Worm (Caenorhabditis elegans) whole organism, midembryonic: ENCODE results near the gene amx-1.

Experiments used
- T22C8.4 ChIP-seq: fragments of 200-800 bp; sonication (Bioruptor generic); IDR thresholded peaks from 2 replicates; pipeline ENCODE4 v1.3.6; 2022; ENCODE audit warnings: missing genetic modification characterization, missing compliant biosample characterization
- cog-1 ChIP-seq: sonication (generic microtip); optimal IDR thresholded peaks from 2 replicates; lab custom pipeline; 2016; ENCODE audit warnings: missing genetic modification characterization, missing compliant biosample characterization
- flt-1 ChIP-seq: fragments of 200-800 bp; sonication (Bioruptor generic); IDR thresholded peaks from 2 replicates; pipeline ENCODE4 v1.3.6; 2022; ENCODE audit warnings: missing genetic modification characterization, missing compliant biosample characterization
- klf-2 ChIP-seq: fragments of 200-800 bp; sonication (Bioruptor generic); conservative IDR thresholded peaks from 2 replicates; pipeline ENCODE4 v1.3.6; 2022; ENCODE audit warnings: missing genetic modification reagents, missing genetic modification characterization, missing compliant biosample characterization
- med-1 ChIP-seq: sonication (generic microtip); optimal IDR thresholded peaks from 2 replicates; lab custom pipeline; 2017; ENCODE audit warnings: missing genetic modification characterization, mild to moderate bottlenecking, missing compliant biosample characterization, antibody characterized with exemption, missing genetic modification reagents; ENCODE audit not compliant: insufficient read depth
- tab-1 ChIP-seq: fragments of 200-800 bp; sonication (Bioruptor generic); IDR thresholded peaks from 2 replicates; pipeline ENCODE4 v1.3.6; 2022; ENCODE audit warnings: missing genetic modification characterization, missing compliant biosample characterization
- ztf-29 ChIP-seq: fragments of 200-800 bp; sonication (Bioruptor generic); IDR thresholded peaks from 2 replicates; pipeline ENCODE4 v1.3.6; 2022; ENCODE audit warnings: missing genetic modification reagents, missing genetic modification characterization, missing compliant biosample characterization

DNA sequence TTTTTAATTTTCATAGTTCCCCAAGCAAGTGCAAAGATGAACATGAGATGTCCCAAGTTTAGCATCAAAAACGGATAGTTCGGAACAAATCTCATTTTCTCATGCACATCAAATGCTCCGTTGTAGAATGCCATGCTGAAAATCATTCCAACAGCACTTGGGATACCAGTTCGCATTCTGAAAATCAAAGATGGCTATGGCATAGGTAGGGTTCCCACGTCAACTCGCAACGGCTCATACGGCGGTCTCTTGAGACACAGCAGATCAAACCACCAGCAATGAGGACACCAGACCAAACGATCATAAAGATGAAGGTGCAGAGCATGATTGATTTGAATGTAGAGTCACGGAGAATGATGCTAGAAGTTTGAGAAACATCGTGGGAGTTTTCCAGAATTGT lies 19.1 kb upstream of the amx-1 start:
- TF ChIP-seq klf-2 (GFP tag; lab: Robert Waterston, UW) (no peak), T22C8.4 (GFP tag; lab: Robert Waterston, UW) (no peak), med-1 (GFP tag; lab: Kevin White, UChicago) (no peak), flt-1 (GFP tag; lab: Robert Waterston, UW) (no peak), ztf-29 (no peak), cog-1 (tag; lab: Kevin White, UChicago) (no peak), tab-1 (GFP tag; lab: Robert Waterston, UW) (no peak)
